Fruit fly (Drosophila melanogaster) whole organism, embryonic: ENCODE data around the gene MED15.

ENCODE experiments used
- Atf6 ChIP-seq: fragments of 200-800 bp; sonication (Bioruptor generic); IDR thresholded peaks from 2 replicates; pipeline ENCODE4 v1.3.6; 2022; ENCODE audit warnings: missing biosample characterization, missing genetic modification characterization
- Bteb2 ChIP-seq: fragments of 200-800 bp; sonication (Bioruptor generic); optimal IDR thresholded peaks from 2 replicates; lab custom pipeline; 2016; ENCODE audit warnings: missing biosample characterization, missing genetic modification characterization
- CG13424 ChIP-seq: fragments of 200-800 bp; sonication (Bioruptor generic); optimal IDR thresholded peaks from 2 replicates; lab custom pipeline; 2019; ENCODE audit warnings: missing biosample characterization, mild to moderate bottlenecking, missing genetic modification characterization, moderate library complexity
- CG17912 ChIP-seq: fragments of 200-800 bp; sonication (Bioruptor generic); optimal IDR thresholded peaks from 2 replicates; lab custom pipeline; 2018; ENCODE audit warnings: missing biosample characterization, mild to moderate bottlenecking, missing genetic modification characterization
- CG34224 ChIP-seq: fragments of 200-800 bp; sonication (Bioruptor generic); IDR thresholded peaks from 3 replicates; pipeline ENCODE4 v1.3.6; 2022; ENCODE audit warnings: missing biosample characterization, missing genetic modification characterization; ENCODE audit not compliant: partially characterized antibody
- CG6654 ChIP-seq: fragments of 200-800 bp; sonication (Bioruptor generic); optimal IDR thresholded peaks from 2 replicates; lab custom pipeline; 2017; ENCODE audit warnings: missing biosample characterization, mild to moderate bottlenecking, missing genetic modification characterization
- CG6854 ChIP-seq: fragments of 200-800 bp; sonication (Bioruptor generic); optimal IDR thresholded peaks from 3 replicates; lab custom pipeline; 2017; ENCODE audit warnings: missing biosample characterization, mild to moderate bottlenecking, missing genetic modification characterization
- CG8281 ChIP-seq: fragments of 200-800 bp; sonication (Bioruptor generic); optimal IDR thresholded peaks from 2 replicates; lab custom pipeline; 2018; ENCODE audit warnings: missing biosample characterization, mild to moderate bottlenecking, missing genetic modification characterization, moderate library complexity
- CG8924 ChIP-seq: fragments of 200-800 bp; optimal IDR thresholded peaks from 3 replicates; lab custom pipeline; 2019; ENCODE audit warnings: missing biosample characterization, mild to moderate bottlenecking, missing genetic modification characterization, moderate library complexity
- Myb ChIP-seq: fragments of 200-800 bp; sonication (Bioruptor generic); optimal IDR thresholded peaks from 2 replicates; lab custom pipeline; 2016; ENCODE audit warnings: missing biosample characterization, missing genetic modification characterization
- crc ChIP-seq: fragments of 200-800 bp; sonication (Bioruptor generic); optimal IDR thresholded peaks from 2 replicates; lab custom pipeline; 2016; ENCODE audit warnings: missing biosample characterization, missing genetic modification characterization
- fd96Cb ChIP-seq: fragments of 200-800 bp; sonication (Bioruptor generic); optimal IDR thresholded peaks from 2 replicates; lab custom pipeline; 2018; ENCODE audit warnings: missing biosample characterization, mild to moderate bottlenecking, missing genetic modification characterization, moderate library complexity
- pita ChIP-seq: fragments of 200-800 bp; sonication (Bioruptor generic); optimal IDR thresholded peaks from 2 replicates; lab custom pipeline; 2017; ENCODE audit warnings: missing biosample characterization, mild to moderate bottlenecking, missing genetic modification characterization
- ttk ChIP-seq: fragments of 200-800 bp; sonication (Bioruptor generic); IDR thresholded peaks from 2 replicates; pipeline ENCODE4 v2.1.2; 2022; ENCODE audit warnings: missing biosample characterization, missing genetic modification characterization

- TF ChIP-seq pita (GFP tag; lab: Kevin White, UChicago) (no peak), CG6654 (GFP tag; lab: Kevin White, UChicago) (no peak), CG13424 (tag; lab: Kevin White, UChicago) (no peak), CG34224 (GFP tag; lab: Robert Waterston, UW) (no peak), crc (GFP tag; lab: Kevin White, UChicago) (no peak), Bteb2 (no peak), ttk (GFP tag; lab: Robert Waterston, UW) (no peak), CG8281 (no peak), Atf6 (GFP tag; lab: Robert Waterston, UW) (no peak), fd96Cb (tag; lab: Kevin White, UChicago) (no peak), Myb (GFP tag; lab: Kevin White, UChicago) (no peak), CG17912 (GFP tag; lab: Kevin White, UChicago) (no peak), CG6854 (GFP tag; lab: Kevin White, UChicago) (no peak), CG8924 (no peak)
Measured at dm6 chr2L:513035-513434, 40.2 kb downstream of the MED15 start.
